Fruit fly (Drosophila melanogaster): ENCODE results near the gene Reck.

Gene Reck

dm6 chr3L:15013957-15014692 is at the start of gene Reck (continued):
- TF ChIP-seq Hr4 (GFP tag; optimal IDR thresholded peaks at IDR 0.05) (peak; percentile 94), dsx (GFP tag; optimal IDR thresholded peaks at IDR 0.05; ENCODE audit: poor library complexity, severe bottlenecking) (peak; percentile 83), CG6276 (GFP tag; optimal IDR thresholded peaks at IDR 0.05) (peak; percentile 92), salr (GFP tag; optimal IDR thresholded peaks at IDR 0.05) (peak; percentile 67 to 82), fkh (GFP tag; optimal IDR thresholded peaks at IDR 0.05) (peak; percentile 3), pdm3 (GFP tag; optimal IDR thresholded peaks at IDR 0.05) (peak; percentile 85), CG6163 (GFP tag; IDR thresholded peaks at IDR 0.05) (peak; percentile 95), esn (GFP tag; optimal IDR thresholded peaks at IDR 0.05) (peak; percentile 87), CG11762 (GFP tag; optimal IDR thresholded peaks at IDR 0.05; ENCODE audit: insufficient read depth) (peak; percentile 84)

- TF ChIP-seq fd85E (GFP tag; optimal IDR thresholded peaks at IDR 0.05), result no peak
- no peak for TF ChIP-seq svp (GFP tag)
- no peak for TF ChIP-seq topi (GFP tag; optimal IDR thresholded peaks at IDR 0.05)
- TF ChIP-seq Eip78C (GFP tag), result no peak
Observed at dm6 chr3L:15061605-15062004, 47.7 kb upstream of the Reck start, which contains the start of gene CG13460. CG13460 (minus strand) TSS chr3L:15061705.

- no peak for TF ChIP-seq CG10631 (GFP tag; optimal IDR thresholded peaks at IDR 0.05)
- no peak for TF ChIP-seq fkh (GFP tag; optimal IDR thresholded peaks at IDR 0.05)
- TF ChIP-seq CG6276 (GFP tag; optimal IDR thresholded peaks at IDR 0.05), result no peak
- TF ChIP-seq Eip75B (GFP tag; optimal IDR thresholded peaks at IDR 0.05), result no peak
- TF ChIP-seq net (GFP tag; optimal IDR thresholded peaks at IDR 0.05), result no peak
- no peak for TF ChIP-seq OdsH (GFP tag; optimal IDR thresholded peaks at IDR 0.05)
- TF ChIP-seq dsx (GFP tag; optimal IDR thresholded peaks at IDR 0.05; ENCODE audit: poor library complexity, severe bottlenecking), result no peak
- no peak for TF ChIP-seq CG10669 (GFP tag; optimal IDR thresholded peaks at IDR 0.05)
- no peak for TF ChIP-seq achi (GFP tag; optimal IDR thresholded peaks at IDR 0.05)
- TF ChIP-seq vri (GFP tag; optimal IDR thresholded peaks at IDR 0.05), result no peak
- no peak for TF ChIP-seq Hr39 (GFP tag; optimal IDR thresholded peaks at IDR 0.05)
- no peak for TF ChIP-seq CG15336 (GFP tag; IDR thresholded peaks at IDR 0.05)
- TF ChIP-seq CG8119 (GFP tag; IDR thresholded peaks at IDR 0.05), result no peak
- TF ChIP-seq dac (GFP tag; optimal IDR thresholded peaks at IDR 0.05), result no peak
- TF ChIP-seq Lpt (GFP tag; optimal IDR thresholded peaks at IDR 0.05), result no peak
Observed at dm6 chr3L:15054477-15054876, 40.6 kb upstream of the Reck start, which contains the start of gene EAChm. EAChm (plus strand) TSS chr3L:15054777.

dm6 chr3L:15054035-15054434 is 40.2 kb upstream of the Reck start, which contains the start of gene CG18649:
CG18649 (minus strand) TSS chr3L:15054135.
- TF ChIP-seq Hr38 (GFP tag; optimal IDR thresholded peaks at IDR 0.05) (no peak), fkh (GFP tag; optimal IDR thresholded peaks at IDR 0.05) (peak; percentile 62)

- no peak for TF ChIP-seq cyc (GFP tag; optimal IDR thresholded peaks at IDR 0.05)
Observed at dm6 chr3L:15053251-15053650, 39.4 kb upstream of the Reck start, which contains the start of gene CG43680. CG43680 (minus strand) TSS chr3L:15053351.

- TF ChIP-seq CG6792 (GFP tag; optimal IDR thresholded peaks at IDR 0.05) (no peak), spab (GFP tag; optimal IDR thresholded peaks at IDR 0.05) (no peak), acj6 (GFP tag; optimal IDR thresholded peaks at IDR 0.05) (no peak), eg (GFP tag; IDR thresholded peaks at IDR 0.05) (no peak), Eip93F (GFP tag; optimal IDR thresholded peaks at IDR 0.05) (no peak)
Observed at dm6 chr3L:15052390-15052789, 38.5 kb upstream of the Reck start, which contains the start of gene CG13461. CG13461 (minus strand) TSS chr3L:15052490.

Measured in whole organism, prepupa.